Worm (Caenorhabditis elegans): ENCODE results near the gene tag-124.

- TF ChIP-seq lir-3 (tag; optimal IDR thresholded peaks at IDR 0.05; ENCODE audit: poor library complexity) (no peak), C16A3.4 (tag; optimal IDR thresholded peaks at IDR 0.05) (no peak), pqm-1 (tag; optimal IDR thresholded peaks at IDR 0.05) (no peak), lin-39 (tag; optimal IDR thresholded peaks at IDR 0.05) (no peak), ama-1 (optimal IDR thresholded peaks at IDR 0.05) (no peak), nhr-28 (tag; optimal IDR thresholded peaks at IDR 0.05) (no peak), lsy-2 (tag; optimal IDR thresholded peaks at IDR 0.05) (no peak), lin-15B (tag; optimal IDR thresholded peaks at IDR 0.05) (no peak), egl-27 (tag; optimal IDR thresholded peaks at IDR 0.05) (no peak), sox-4 (tag; optimal IDR thresholded peaks at IDR 0.05) (no peak), mdl-1 (tag; optimal IDR thresholded peaks at IDR 0.05) (no peak), nhr-19 (GFP tag; conservative IDR thresholded peaks at IDR 0.05) (peak; percentile 62), snpc-4 (tag; optimal IDR thresholded peaks at IDR 0.05) (no peak), unc-86 (tag; optimal IDR thresholded peaks at IDR 0.05) (no peak)
These were observed 16.0 kb downstream of the tag-124 start for ce11 chrII:9607137-9607536.
